Fruit fly (Drosophila melanogaster): Measurements from ENCODE around the gene CG8578.

The CG8578 gene

DNA sequence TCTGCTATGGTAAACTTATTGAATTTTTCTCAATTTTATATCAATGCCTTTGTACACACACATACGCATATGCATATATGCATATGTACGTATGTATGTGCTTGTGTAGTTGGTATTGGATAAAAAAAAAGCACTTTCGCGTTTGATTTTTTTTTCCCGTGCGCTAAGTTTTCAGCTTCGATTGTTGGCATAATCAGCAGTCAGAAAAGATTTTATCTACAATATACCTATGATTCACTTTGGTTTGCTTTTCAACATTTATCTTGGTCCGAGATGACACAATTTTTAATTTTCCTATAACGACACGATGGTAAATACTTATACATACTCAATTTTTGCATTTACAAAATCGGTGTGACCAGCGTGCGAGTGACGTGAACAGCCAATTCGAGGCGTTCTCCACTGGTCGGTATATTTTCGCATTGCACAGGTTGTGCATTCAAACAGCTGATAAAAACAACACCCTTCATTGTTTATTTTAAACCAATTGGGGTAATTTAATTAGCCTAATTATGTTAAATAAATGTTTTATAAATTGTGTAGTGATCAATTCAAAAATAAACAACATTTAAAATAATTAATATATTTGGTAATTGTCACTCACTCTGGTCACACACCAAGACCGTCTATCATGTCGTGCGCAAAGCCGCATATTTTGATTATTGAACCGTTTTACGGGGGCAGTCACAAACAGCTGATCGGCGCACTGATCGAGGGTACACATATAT is 8.7 kb downstream of the CG8578 start, which contains the start of the genes UBL3 and CG15914 (continued):
- TF ChIP-seq CG18476 (GFP tag; optimal IDR thresholded peaks at IDR 0.05) (no peak), cg (GFP tag; optimal IDR thresholded peaks at IDR 0.05) (peak; percentile 85), crc (GFP tag; optimal IDR thresholded peaks at IDR 0.05) (no peak), CG17361 (GFP tag; IDR thresholded peaks at IDR 0.05) (peak; percentile 39; the same call in 2 of the 3 replicates), sug (tag; optimal IDR thresholded peaks at IDR 0.05) (peak; percentile 30), CG3281 (GFP tag; optimal IDR thresholded peaks at IDR 0.05) (no peak), pzg (GFP tag; optimal IDR thresholded peaks at IDR 0.05) (peak; percentile 81), Vsx1 (GFP tag; optimal IDR thresholded peaks at IDR 0.05) (peak; percentile 12), BEAF-32 (GFP tag; optimal IDR thresholded peaks at IDR 0.05) (peak; percentile 57), CG8924 (tag; optimal IDR thresholded peaks at IDR 0.05) (peak; percentile 44), phol (tag; optimal IDR thresholded peaks at IDR 0.05) (peak; percentile 57), slbo (GFP tag; IDR thresholded peaks at IDR 0.05) (no peak), CG15514 (GFP tag; optimal IDR thresholded peaks at IDR 0.05) (peak; percentile 69), CkIIα-i1 (GFP tag; IDR thresholded peaks at IDR 0.05) (no peak), CG14710 (tag; optimal IDR thresholded peaks at IDR 0.05) (peak; percentile 72), yki (optimal IDR thresholded peaks at IDR 0.05) (no peak), Ets97D (GFP tag; optimal IDR thresholded peaks at IDR 0.05) (peak; percentile 13), z (GFP tag; IDR thresholded peaks at IDR 0.05) (no peak), Hey (tag; optimal IDR thresholded peaks at IDR 0.05) (no peak), zen (tag; optimal IDR thresholded peaks at IDR 0.05) (peak; percentile 9), CG13624 (GFP tag; optimal IDR thresholded peaks at IDR 0.05) (no peak), Dref (GFP tag; IDR thresholded peaks at IDR 0.05) (peak; percentile 32), kah (GFP tag; optimal IDR thresholded peaks at IDR 0.05) (no peak), CG8290 (GFP tag; optimal IDR thresholded peaks at IDR 0.05) (no peak), CG8290 (tag; optimal IDR thresholded peaks at IDR 0.05) (peak in 1 of 2 experiments; percentile 9), Pdp1 (GFP tag; optimal IDR thresholded peaks at IDR 0.05) (peak in 1 of 2 experiments; percentile 53), sens (GFP tag) (peak; percentile 76), gcm (GFP tag; optimal IDR thresholded peaks at IDR 0.05) (no peak), sqz (GFP tag; optimal IDR thresholded peaks at IDR 0.05) (peak; percentile 91), Dip2 (GFP tag; IDR thresholded peaks at IDR 0.05) (no peak), lilli (GFP tag; optimal IDR thresholded peaks at IDR 0.05) (peak; percentile 14), CG13894 (tag; optimal IDR thresholded peaks at IDR 0.05) (no peak), HLH3B (GFP tag; IDR thresholded peaks at IDR 0.05) (no peak), Meics (GFP tag; optimal IDR thresholded peaks at IDR 0.05) (no peak), CG7786 (GFP tag; optimal IDR thresholded peaks at IDR 0.05) (no peak), CG11504 (tag; optimal IDR thresholded peaks at IDR 0.05) (no peak), hkb (optimal IDR thresholded peaks at IDR 0.05) (no peak), hkb (GFP tag; IDR thresholded peaks at IDR 0.05) (no peak), CG15073 (GFP tag; optimal IDR thresholded peaks at IDR 0.05) (no peak), sisA (GFP tag; IDR thresholded peaks at IDR 0.05) (no peak), YL-1 (GFP tag; optimal IDR thresholded peaks at IDR 0.05) (peak; percentile 51), CG12391 (tag; optimal IDR thresholded peaks at IDR 0.05) (peak; percentile 57), ato (GFP tag; IDR thresholded peaks at IDR 0.05; ENCODE audit: partially characterized antibody) (no peak), twi (tag; optimal IDR thresholded peaks at IDR 0.05) (peak; percentile 14), fd64A (GFP tag; optimal IDR thresholded peaks at IDR 0.05) (no peak), CG14667 (GFP tag; IDR thresholded peaks at IDR 0.05) (no peak), CG33557 (GFP tag; optimal IDR thresholded peaks at IDR 0.05) (no peak), CG1024 (GFP tag; IDR thresholded peaks at IDR 0.05) (no peak), psq (GFP tag; optimal IDR thresholded peaks at IDR 0.05) (no peak), gcm2 (GFP tag; optimal IDR thresholded peaks at IDR 0.05) (no peak), Myb (GFP tag; optimal IDR thresholded peaks at IDR 0.05) (peak; percentile 10)

Data from whole organism, embryonic.